Worm (Caenorhabditis elegans) whole organism, L3 larva: ENCODE measurements around the gene T28F12.1.

Experiments
- ZK546.5 ChIP-seq: sonication (generic microtip); optimal IDR thresholded peaks from 2 replicates; lab custom pipeline; 2017; ENCODE audit warnings: missing biosample characterization, missing genetic modification characterization
- aly-2 ChIP-seq: fragments of 150-350 bp; optimal IDR thresholded peaks from 2 replicates; lab custom pipeline; 2014; ENCODE audit warnings: missing biosample characterization, missing genetic modification characterization
- ama-1 ChIP-seq: fragments of 150-350 bp; optimal IDR thresholded peaks from 2 replicates; lab custom pipeline; 2018
- ceh-16 ChIP-seq: sonication (generic microtip); optimal IDR thresholded peaks from 2 replicates; lab custom pipeline; 2017; ENCODE audit warnings: missing biosample characterization, missing genetic modification characterization
- ceh-82 ChIP-seq: fragments of 150-350 bp; optimal IDR thresholded peaks from 2 replicates; lab custom pipeline; 2014; ENCODE audit warnings: missing biosample characterization, missing genetic modification characterization
- ceh-9 ChIP-seq: sonication (generic microtip); optimal IDR thresholded peaks from 2 replicates; lab custom pipeline; 2018; ENCODE audit warnings: missing biosample characterization, missing genetic modification characterization
- daf-12 ChIP-seq: fragments of 150-350 bp; optimal IDR thresholded peaks from 2 replicates; lab custom pipeline; 2014; ENCODE audit warnings: missing biosample characterization, missing genetic modification reagents, missing genetic modification characterization
- elt-1 ChIP-seq: fragments of 150-350 bp; optimal IDR thresholded peaks from 2 replicates; lab custom pipeline; 2014; ENCODE audit warnings: missing biosample characterization, missing genetic modification characterization
- elt-2 ChIP-seq: sonication (generic microtip); optimal IDR thresholded peaks from 2 replicates; lab custom pipeline; 2016; ENCODE audit warnings: missing genetic modification reagents, mild to moderate bottlenecking, missing genetic modification characterization, missing compliant biosample characterization
- elt-3 ChIP-seq, 3 experiments: fragments of 150-350 bp in 1 of 3; sonication (generic microtip) in 2 of 3; optimal IDR thresholded peaks; 2 replicates in 2 of 3; 4 replicates in 1 of 3; lab custom pipeline; 2014 to 2017; ENCODE audit warnings: missing biosample characterization in 3 of 3, missing genetic modification characterization in 3 of 3
- fkh-10 ChIP-seq: sonication (generic microtip); optimal IDR thresholded peaks from 2 replicates; lab custom pipeline; 2017; ENCODE audit warnings: missing biosample characterization, missing genetic modification reagents, missing genetic modification characterization
- fkh-2 ChIP-seq: fragments of 150-350 bp; optimal IDR thresholded peaks from 2 replicates; lab custom pipeline; 2014; ENCODE audit warnings: missing biosample characterization, missing genetic modification reagents, missing genetic modification characterization
- lin-39 ChIP-seq: fragments of 150-350 bp; optimal IDR thresholded peaks from 2 replicates; lab custom pipeline; 2018; ENCODE audit warnings: missing biosample characterization, missing genetic modification reagents, missing genetic modification characterization
- mml-1 ChIP-seq: fragments of 150-350 bp; sonication (generic microtip); optimal IDR thresholded peaks from 3 replicates; lab custom pipeline; 2014; ENCODE audit warnings: missing biosample characterization, missing genetic modification characterization
- nfya-1 ChIP-seq: sonication (generic microtip); optimal IDR thresholded peaks from 2 replicates; lab custom pipeline; 2017; ENCODE audit warnings: missing genetic modification characterization, mild to moderate bottlenecking, missing compliant biosample characterization, antibody characterized with exemption, moderate library complexity; ENCODE audit not compliant: insufficient read depth
- nhr-11 ChIP-seq: fragments of 150-350 bp; optimal IDR thresholded peaks from 2 replicates; lab custom pipeline; 2014; ENCODE audit warnings: missing biosample characterization, missing genetic modification characterization
- nhr-23 ChIP-seq: fragments of 150-350 bp; optimal IDR thresholded peaks from 2 replicates; lab custom pipeline; 2014; ENCODE audit warnings: missing biosample characterization, missing genetic modification reagents, missing genetic modification characterization
- nhr-28 ChIP-seq: fragments of 150-350 bp; optimal IDR thresholded peaks from 2 replicates; lab custom pipeline; 2014; ENCODE audit warnings: missing biosample characterization, missing genetic modification characterization
- nhr-43 ChIP-seq: sonication (generic microtip); optimal IDR thresholded peaks from 2 replicates; lab custom pipeline; 2016; ENCODE audit warnings: mild to moderate bottlenecking, missing genetic modification characterization, missing compliant biosample characterization; ENCODE audit not compliant: poor library complexity, severe bottlenecking
- nhr-76 ChIP-seq: fragments of 150-350 bp; sonication (generic microtip); optimal IDR thresholded peaks from 5 replicates; lab custom pipeline; 2014; ENCODE audit warnings: missing biosample characterization, missing genetic modification characterization
- nhr-77 ChIP-seq: fragments of 150-350 bp; optimal IDR thresholded peaks from 2 replicates; lab custom pipeline; 2014; ENCODE audit warnings: missing biosample characterization, missing genetic modification characterization
- pha-4 ChIP-seq: fragments of 150-350 bp; optimal IDR thresholded peaks from 2 replicates; lab custom pipeline; 2014; ENCODE audit warnings: missing biosample characterization, missing genetic modification reagents, missing genetic modification characterization
- sea-2 ChIP-seq: fragments of 150-350 bp; sonication (generic microtip); optimal IDR thresholded peaks from 4 replicates; lab custom pipeline; 2014; ENCODE audit warnings: missing biosample characterization, missing genetic modification reagents, missing genetic modification characterization
- skn-1 ChIP-seq: fragments of 150-350 bp; optimal IDR thresholded peaks from 2 replicates; lab custom pipeline; 2014; ENCODE audit warnings: missing biosample characterization, missing genetic modification characterization
- snpc-4 ChIP-seq: fragments of 150-350 bp; optimal IDR thresholded peaks from 2 replicates; lab custom pipeline; 2014; ENCODE audit warnings: missing biosample characterization, missing genetic modification characterization
- tbx-2 ChIP-seq: sonication (generic microtip); optimal IDR thresholded peaks from 2 replicates; lab custom pipeline; 2016; ENCODE audit warnings: mild to moderate bottlenecking, missing genetic modification characterization, missing compliant biosample characterization
- unc-62 ChIP-seq: fragments of 150-350 bp; sonication (generic microtip); optimal IDR thresholded peaks from 4 replicates; lab custom pipeline; 2014; ENCODE audit warnings: missing biosample characterization, missing genetic modification reagents, missing genetic modification characterization
- zag-1 ChIP-seq: fragments of 150-350 bp; optimal IDR thresholded peaks from 2 replicates; lab custom pipeline; 2014; ENCODE audit warnings: missing biosample characterization, missing genetic modification characterization
- ztf-4 ChIP-seq: fragments of 150-350 bp; optimal IDR thresholded peaks from 2 replicates; lab custom pipeline; 2014; ENCODE audit warnings: missing biosample characterization, missing genetic modification characterization

The T28F12.1 gene

DNA sequence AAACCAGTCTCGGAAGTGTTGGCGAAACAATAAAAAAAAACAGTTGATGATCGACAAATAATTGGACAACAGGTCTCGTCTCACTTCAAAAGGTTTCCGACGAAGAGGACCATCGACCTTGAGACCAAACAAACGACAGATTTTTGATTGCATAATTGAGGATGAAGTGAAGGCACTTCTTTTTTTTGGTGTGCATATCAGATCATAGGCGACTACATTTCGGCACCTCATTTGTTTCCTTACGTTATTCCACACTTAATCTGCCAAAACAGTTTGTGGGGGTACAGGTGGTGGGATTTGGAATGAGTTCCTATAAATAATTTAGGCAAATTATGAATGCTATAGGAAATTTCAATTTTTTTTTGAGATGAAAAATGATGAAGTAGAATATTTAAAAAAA, 26.2 kb upstream of the T28F12.1 start:
- TF ChIP-seq ceh-16 (tag; lab: Kevin White, UChicago) (no peak), pha-4 (tag; lab: Kevin White, UChicago) (no peak), elt-2 (tag; lab: Kevin White, UChicago) (peak; percentile 1), ama-1 (lab: Kevin White, UChicago) (peak; percentile 61)

DNA sequence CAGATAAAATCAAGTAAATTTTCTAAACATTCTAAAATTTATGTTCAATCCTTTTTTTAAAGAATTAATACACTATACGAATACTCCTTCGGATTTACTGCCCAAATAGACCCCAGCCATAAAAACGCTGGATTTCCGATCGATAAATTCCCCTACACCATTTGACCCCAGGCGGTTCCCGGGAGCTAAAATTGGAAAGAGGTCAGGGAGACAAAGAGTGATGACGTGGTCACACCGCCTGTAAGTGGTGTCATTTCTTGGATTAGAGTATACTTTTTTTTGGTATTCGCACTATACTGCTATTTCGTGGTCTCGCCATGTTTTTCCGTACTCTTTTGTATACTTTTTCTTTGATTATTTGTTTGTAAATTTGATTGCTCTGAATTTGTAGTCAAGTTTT, 24.9 kb upstream of the T28F12.1 start:
- TF ChIP-seq ztf-4 (tag; lab: Kevin White, UChicago) (no peak), tbx-2 (tag; lab: Kevin White, UChicago) (no peak), lin-39 (tag; lab: Kevin White, UChicago) (no peak), ZK546.5 (tag; lab: Kevin White, UChicago) (no peak), elt-1 (tag; lab: Kevin White, UChicago) (no peak), nhr-43 (no peak), skn-1 (tag; lab: Kevin White, UChicago) (no peak), nhr-11 (tag; lab: Kevin White, UChicago) (no peak), ceh-9 (tag; lab: Kevin White, UChicago) (no peak), mml-1 (tag; lab: Kevin White, UChicago) (no peak), fkh-10 (GFP tag; lab: Kevin White, UChicago) (no peak), nhr-76 (tag; lab: Kevin White, UChicago) (no peak), aly-2 (tag; lab: Kevin White, UChicago) (no peak), unc-62 (GFP tag; lab: Kevin White, UChicago) (no peak), pha-4 (tag; lab: Kevin White, UChicago) (no peak), nhr-28 (tag; lab: Kevin White, UChicago) (no peak)

DNA sequence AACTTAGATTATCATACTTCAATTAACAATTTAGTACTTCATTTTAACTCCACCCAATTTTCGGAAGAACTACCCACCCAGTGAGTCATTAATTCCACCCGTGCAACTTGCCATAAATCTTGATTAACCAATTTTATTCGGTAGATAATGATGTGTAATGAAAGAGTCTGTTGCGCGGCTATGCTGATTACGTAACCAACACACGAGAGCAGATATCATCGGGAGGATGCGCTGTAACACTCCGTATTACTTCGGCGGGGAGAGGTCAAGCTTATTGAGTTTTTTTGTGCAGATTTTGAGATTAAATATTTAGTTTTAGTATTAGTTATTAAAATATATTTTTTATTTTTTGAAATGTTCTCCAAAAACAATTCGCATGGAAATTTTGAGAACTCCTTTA, 23.8 kb upstream of the T28F12.1 start:
- TF ChIP-seq unc-62 (GFP tag; lab: Kevin White, UChicago) (no peak), nhr-77 (tag; lab: Kevin White, UChicago) (no peak), elt-3 (tag; optimal IDR thresholded peaks at IDR 0.05; lab: Kevin White, UChicago) (no peak), snpc-4 (tag; lab: Kevin White, UChicago) (no peak), ZK546.5 (tag; lab: Kevin White, UChicago) (no peak), ceh-9 (tag; lab: Kevin White, UChicago) (no peak), pha-4 (tag; lab: Kevin White, UChicago) (no peak), zag-1 (tag; lab: Kevin White, UChicago) (no peak), nhr-23 (tag; lab: Kevin White, UChicago) (no peak), lin-39 (tag; lab: Kevin White, UChicago) (no peak), mml-1 (tag; lab: Kevin White, UChicago) (no peak), ceh-82 (tag; lab: Kevin White, UChicago) (no peak)
- TF ChIP-seq, all 47 proteins: peak for 0

ce11 chrV:4489893-4490292, 22.9 kb upstream of the T28F12.1 start:
- TF ChIP-seq daf-12 (tag; lab: Kevin White, UChicago) (no peak), unc-62 (GFP tag; lab: Kevin White, UChicago) (peak; percentile 30)
- TF ChIP-seq, all 47 proteins: peak for 1

ce11 chrV:4491273-4492094, 21.3 kb upstream of the T28F12.1 start:
- peak; percentile 98 for TF ChIP-seq unc-62 (GFP tag; lab: Kevin White, UChicago)
- no peak for TF ChIP-seq sea-2 (GFP tag; lab: Kevin White, UChicago)
- TF ChIP-seq fkh-2, result no peak
- TF ChIP-seq nfya-1 (tag; lab: Kevin White, UChicago), result peak; percentile 5
- TF ChIP-seq elt-2 (tag; lab: Kevin White, UChicago), result peak; percentile 66
